Fruit fly (Drosophila melanogaster) whole organism, prepupa: ENCODE measurements around the gene CanA-14F.

Experiments used
- CG6854 ChIP-seq: fragments of 200-800 bp; sonication (Bioruptor generic); optimal IDR thresholded peaks from 2 replicates; lab custom pipeline; 2017; ENCODE audit warnings: missing biosample characterization, mild to moderate bottlenecking, missing genetic modification characterization
- CG7368 ChIP-seq: fragments of 200-800 bp; sonication (Bioruptor generic); optimal IDR thresholded peaks from 3 replicates; lab custom pipeline; 2016; ENCODE audit warnings: missing biosample characterization, missing genetic modification characterization
- CG8319 ChIP-seq: fragments of 200-800 bp; sonication (Bioruptor generic); optimal IDR thresholded peaks from 3 replicates; lab custom pipeline; 2016; ENCODE audit warnings: missing biosample characterization, missing genetic modification characterization
- CG9139 ChIP-seq: fragments of 200-800 bp; sonication (Bioruptor generic); optimal IDR thresholded peaks from 3 replicates; lab custom pipeline; 2017; ENCODE audit warnings: missing biosample characterization, mild to moderate bottlenecking, missing genetic modification characterization
- Gug ChIP-seq: fragments of 200-800 bp; sonication (Bioruptor generic); IDR thresholded peaks from 2 replicates; pipeline ENCODE4 v1.3.6; 2022; ENCODE audit warnings: missing biosample characterization, missing genetic modification characterization
- OdsH ChIP-seq: fragments of 200-800 bp; sonication (Bioruptor generic); optimal IDR thresholded peaks from 3 replicates; lab custom pipeline; 2016; ENCODE audit warnings: missing biosample characterization, missing genetic modification characterization
- Sox14 ChIP-seq: fragments of 200-800 bp; sonication (Bioruptor generic); optimal IDR thresholded peaks from 3 replicates; lab custom pipeline; 2016; ENCODE audit warnings: missing biosample characterization, missing genetic modification characterization
- net ChIP-seq: fragments of 200-800 bp; sonication (Bioruptor generic); optimal IDR thresholded peaks from 3 replicates; lab custom pipeline; 2016; ENCODE audit warnings: missing biosample characterization, missing genetic modification characterization

DNA sequence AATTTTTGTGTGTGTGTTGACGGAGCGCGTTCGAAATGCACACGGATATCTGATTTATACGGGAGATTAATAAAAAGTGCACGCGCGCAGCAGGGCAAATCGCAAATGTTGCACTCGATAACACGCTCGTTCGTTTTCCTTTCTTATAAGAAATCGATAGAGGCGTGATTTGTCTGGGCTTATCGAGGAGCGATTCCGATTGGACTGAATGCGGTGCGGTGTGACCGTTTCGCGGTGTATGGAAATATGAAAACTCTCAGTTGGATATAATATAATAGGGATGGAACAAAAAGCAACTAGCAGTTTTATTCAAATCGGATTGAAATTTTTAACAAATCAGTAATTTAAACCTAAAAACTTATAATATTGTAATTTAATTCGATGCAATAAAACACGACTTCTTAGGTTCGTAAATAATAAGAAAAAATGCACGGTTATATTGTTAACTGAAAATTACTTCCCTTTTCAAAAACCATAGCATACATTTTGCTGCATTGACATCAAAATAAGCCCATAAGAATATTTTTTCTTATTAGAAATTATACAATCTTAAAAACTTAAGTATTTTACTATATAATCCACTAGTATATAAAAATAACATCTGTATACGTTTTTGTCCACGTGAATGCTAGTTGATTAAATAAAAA, at the start of gene CanA-14F:
- TF ChIP-seq OdsH: no peak
- no peak for TF ChIP-seq CG8319 (GFP tag; lab: Kevin White, UChicago)
- no peak for TF ChIP-seq CG6854 (GFP tag; lab: Kevin White, UChicago)
- no peak for TF ChIP-seq CG7368 (GFP tag; lab: Kevin White, UChicago)
- no peak for TF ChIP-seq Gug (GFP tag; lab: Robert Waterston, UW)
- TF ChIP-seq Sox14: no peak
- no peak for TF ChIP-seq CG9139 (GFP tag; lab: Kevin White, UChicago)
- no peak for TF ChIP-seq net (GFP tag; lab: Kevin White, UChicago)
